Fruit fly (Drosophila melanogaster) whole organism, prepupa: ENCODE results near the gene CG32161.

Experiments
- Blimp-1 ChIP-seq: fragments of 200-800 bp; sonication (Bioruptor generic); optimal IDR thresholded peaks from 3 replicates; lab custom pipeline; 2017; ENCODE audit warnings: missing biosample characterization, missing genetic modification characterization, mild to moderate bottlenecking, moderate library complexity, missing genetic modification reagents
- CG10631 ChIP-seq: fragments of 200-800 bp; sonication (Bioruptor generic); optimal IDR thresholded peaks from 2 replicates; lab custom pipeline; 2016; ENCODE audit warnings: missing biosample characterization, missing genetic modification characterization
- CG11294 ChIP-seq: fragments of 200-800 bp; sonication (Bioruptor generic); IDR thresholded peaks from 2 replicates; pipeline ENCODE4 v1.3.6; 2022; ENCODE audit warnings: missing biosample characterization, missing genetic modification characterization
- CG11762 ChIP-seq: fragments of 200-800 bp; sonication (Bioruptor generic); optimal IDR thresholded peaks from 3 replicates; lab custom pipeline; 2016; ENCODE audit warnings: missing biosample characterization, missing genetic modification characterization; ENCODE audit not compliant: insufficient read depth
- CG11902 ChIP-seq: fragments of 200-800 bp; sonication (Bioruptor generic); optimal IDR thresholded peaks from 3 replicates; lab custom pipeline; 2016; ENCODE audit warnings: missing biosample characterization, missing genetic modification characterization
- CG15336 ChIP-seq: fragments of 200-800 bp; sonication (Bioruptor generic); IDR thresholded peaks from 2 replicates; pipeline ENCODE4 v1.3.6; 2022; ENCODE audit warnings: missing biosample characterization, missing genetic modification characterization
- CG1621 ChIP-seq: fragments of 200-800 bp; sonication (Bioruptor generic); optimal IDR thresholded peaks from 3 replicates; lab custom pipeline; 2018; ENCODE audit warnings: missing biosample characterization, mild to moderate bottlenecking, missing genetic modification characterization
- CG16779 ChIP-seq: fragments of 200-800 bp; sonication (Bioruptor generic); optimal IDR thresholded peaks from 3 replicates; lab custom pipeline; 2017; ENCODE audit warnings: missing biosample characterization, mild to moderate bottlenecking, missing genetic modification characterization
- CG3032 ChIP-seq: fragments of 200-800 bp; optimal IDR thresholded peaks from 2 replicates; lab custom pipeline; 2019; ENCODE audit warnings: missing biosample characterization, mild to moderate bottlenecking, missing genetic modification characterization, moderate library complexity
- CG31627 ChIP-seq: fragments of 200-800 bp; sonication (Bioruptor generic); optimal IDR thresholded peaks from 3 replicates; lab custom pipeline; 2016; ENCODE audit warnings: missing biosample characterization, missing genetic modification characterization
- CG32006 ChIP-seq: fragments of 200-800 bp; sonication (Bioruptor generic); optimal IDR thresholded peaks from 3 replicates; lab custom pipeline; 2017; ENCODE audit warnings: missing biosample characterization, mild to moderate bottlenecking, missing genetic modification characterization
- CG34406 ChIP-seq: fragments of 200-800 bp; sonication (Bioruptor generic); optimal IDR thresholded peaks from 3 replicates; lab custom pipeline; 2016; ENCODE audit warnings: missing biosample characterization, missing genetic modification characterization
- CG3919 ChIP-seq: fragments of 200-800 bp; sonication (Bioruptor generic); optimal IDR thresholded peaks from 3 replicates; lab custom pipeline; 2016; ENCODE audit warnings: missing biosample characterization, missing genetic modification characterization
- CG6163 ChIP-seq: fragments of 200-800 bp; sonication (Bioruptor generic); IDR thresholded peaks from 3 replicates; pipeline ENCODE4 v1.3.6; 2022; ENCODE audit warnings: missing biosample characterization, missing genetic modification characterization
- CG6792 ChIP-seq: fragments of 200-800 bp; sonication (Bioruptor generic); optimal IDR thresholded peaks from 3 replicates; lab custom pipeline; 2016; ENCODE audit warnings: missing biosample characterization, missing genetic modification characterization
- CG6808 ChIP-seq: fragments of 200-800 bp; sonication (Bioruptor generic); optimal IDR thresholded peaks from 3 replicates; lab custom pipeline; 2017; ENCODE audit warnings: missing biosample characterization, missing genetic modification characterization, mild to moderate bottlenecking, moderate library complexity, missing genetic modification reagents
- CG6854 ChIP-seq: fragments of 200-800 bp; sonication (Bioruptor generic); optimal IDR thresholded peaks from 2 replicates; lab custom pipeline; 2017; ENCODE audit warnings: missing biosample characterization, mild to moderate bottlenecking, missing genetic modification characterization
- CG8319 ChIP-seq: fragments of 200-800 bp; sonication (Bioruptor generic); optimal IDR thresholded peaks from 3 replicates; lab custom pipeline; 2016; ENCODE audit warnings: missing biosample characterization, missing genetic modification characterization
- CG9139 ChIP-seq: fragments of 200-800 bp; sonication (Bioruptor generic); optimal IDR thresholded peaks from 3 replicates; lab custom pipeline; 2017; ENCODE audit warnings: missing biosample characterization, mild to moderate bottlenecking, missing genetic modification characterization
- Eip75B ChIP-seq: fragments of 200-800 bp; sonication (Bioruptor generic); optimal IDR thresholded peaks from 3 replicates; lab custom pipeline; 2016; ENCODE audit warnings: missing biosample characterization, missing genetic modification characterization
- Eip78C ChIP-seq: fragments of 200-800 bp; sonication (Bioruptor generic); peaks from one replicate; lab custom pipeline; 2016; ENCODE audit warnings: missing biosample characterization, missing genetic modification characterization
- Ets96B ChIP-seq: fragments of 200-800 bp; optimal IDR thresholded peaks from 2 replicates; lab custom pipeline; 2019; ENCODE audit warnings: missing biosample characterization, mild to moderate bottlenecking, missing genetic modification characterization, moderate library complexity
- Gug ChIP-seq: fragments of 200-800 bp; sonication (Bioruptor generic); IDR thresholded peaks from 2 replicates; pipeline ENCODE4 v1.3.6; 2022; ENCODE audit warnings: missing biosample characterization, missing genetic modification characterization
- Hr38 ChIP-seq: sonication (Bioruptor generic); optimal IDR thresholded peaks from 2 replicates; lab custom pipeline; 2016; ENCODE audit warnings: missing biosample characterization, missing genetic modification characterization
- Hr4 ChIP-seq: fragments of 200-800 bp; sonication (Bioruptor generic); optimal IDR thresholded peaks from 3 replicates; lab custom pipeline; 2016; ENCODE audit warnings: missing biosample characterization, missing genetic modification characterization
- Lpt ChIP-seq: fragments of 200-800 bp; sonication (Bioruptor generic); optimal IDR thresholded peaks from 3 replicates; lab custom pipeline; 2016; ENCODE audit warnings: missing biosample characterization, missing genetic modification characterization
- Met ChIP-seq: fragments of 200-800 bp; sonication (Bioruptor generic); optimal IDR thresholded peaks from 3 replicates; lab custom pipeline; 2016; ENCODE audit warnings: missing biosample characterization, missing genetic modification characterization
- Smox ChIP-seq: fragments of 200-800 bp; sonication (Bioruptor generic); optimal IDR thresholded peaks from 3 replicates; lab custom pipeline; 2016; ENCODE audit warnings: missing biosample characterization, missing genetic modification characterization
- Sox14 ChIP-seq: fragments of 200-800 bp; sonication (Bioruptor generic); optimal IDR thresholded peaks from 3 replicates; lab custom pipeline; 2016; ENCODE audit warnings: missing biosample characterization, missing genetic modification characterization
- Sox15 ChIP-seq: fragments of 200-800 bp; sonication (Bioruptor generic); optimal IDR thresholded peaks from 3 replicates; lab custom pipeline; 2016; ENCODE audit warnings: missing biosample characterization, missing genetic modification characterization
- achi ChIP-seq: fragments of 200-800 bp; sonication (Bioruptor generic); optimal IDR thresholded peaks from 3 replicates; lab custom pipeline; 2016; ENCODE audit warnings: missing biosample characterization, missing genetic modification characterization
- acj6 ChIP-seq: fragments of 200-800 bp; sonication (Bioruptor generic); optimal IDR thresholded peaks from 3 replicates; lab custom pipeline; 2016; ENCODE audit warnings: missing biosample characterization, missing genetic modification characterization
- cyc ChIP-seq: fragments of 200-800 bp; sonication (Bioruptor generic); optimal IDR thresholded peaks from 3 replicates; lab custom pipeline; 2016; ENCODE audit warnings: missing biosample characterization, missing genetic modification characterization
- dac ChIP-seq: fragments of 200-800 bp; sonication (Bioruptor generic); optimal IDR thresholded peaks from 2 replicates; lab custom pipeline; 2017; ENCODE audit warnings: missing biosample characterization, mild to moderate bottlenecking, missing genetic modification characterization
- dsx ChIP-seq: fragments of 200-800 bp; optimal IDR thresholded peaks from 3 replicates; lab custom pipeline; 2019; ENCODE audit warnings: missing biosample characterization, mild to moderate bottlenecking, missing genetic modification characterization, moderate library complexity; ENCODE audit not compliant: poor library complexity, severe bottlenecking
- eg ChIP-seq: fragments of 200-800 bp; sonication (Bioruptor generic); IDR thresholded peaks from 3 replicates; pipeline ENCODE4 v1.3.6; 2022; ENCODE audit warnings: missing biosample characterization, missing genetic modification characterization
- fd59A ChIP-seq: fragments of 200-800 bp; sonication (Bioruptor generic); optimal IDR thresholded peaks from 2 replicates; lab custom pipeline; 2017; ENCODE audit warnings: missing biosample characterization, mild to moderate bottlenecking, missing genetic modification characterization, missing genetic modification reagents
- fd85E ChIP-seq: fragments of 200-800 bp; sonication (Bioruptor generic); optimal IDR thresholded peaks from 3 replicates; lab custom pipeline; 2016; ENCODE audit warnings: missing biosample characterization, missing genetic modification characterization
- fkh ChIP-seq: fragments of 200-800 bp; sonication (Bioruptor generic); optimal IDR thresholded peaks from 3 replicates; lab custom pipeline; 2017; ENCODE audit warnings: missing biosample characterization, mild to moderate bottlenecking, missing genetic modification characterization, moderate library complexity
- net ChIP-seq: fragments of 200-800 bp; sonication (Bioruptor generic); optimal IDR thresholded peaks from 3 replicates; lab custom pipeline; 2016; ENCODE audit warnings: missing biosample characterization, missing genetic modification characterization
- pdm3 ChIP-seq: fragments of 200-800 bp; sonication (Bioruptor generic); optimal IDR thresholded peaks from 3 replicates; lab custom pipeline; 2016; ENCODE audit warnings: missing biosample characterization, missing genetic modification characterization
- salr ChIP-seq, 2 experiments: fragments of 200-800 bp; sonication (Bioruptor generic); optimal IDR thresholded peaks; 3 replicates each; lab custom pipeline; 2016 to 2018; ENCODE audit warnings: missing biosample characterization in 2 of 2, missing genetic modification characterization in 2 of 2, mild to moderate bottlenecking in 1 of 2
- spab ChIP-seq: fragments of 200-800 bp; sonication (Bioruptor generic); optimal IDR thresholded peaks from 2 replicates; lab custom pipeline; 2017; ENCODE audit warnings: missing biosample characterization, mild to moderate bottlenecking, missing genetic modification characterization, missing genetic modification reagents
- topi ChIP-seq: fragments of 200-800 bp; sonication (Bioruptor generic); optimal IDR thresholded peaks from 3 replicates; lab custom pipeline; 2016; ENCODE audit warnings: missing biosample characterization, missing genetic modification characterization
- vri ChIP-seq: fragments of 200-800 bp; sonication (Bioruptor generic); optimal IDR thresholded peaks from 3 replicates; lab custom pipeline; 2016; ENCODE audit warnings: missing biosample characterization, mild to moderate bottlenecking, missing genetic modification characterization

The CG32161 gene

dm6 chr3L:16890650-16891336, 44.8 kb downstream of the CG32161 start (continued):
- TF ChIP-seq cyc (peak; percentile 84), CG15336 (peak; percentile 92), vri (GFP tag; lab: Kevin White, UChicago) (peak; percentile 95), CG34406 (peak; percentile 80), Gug (GFP tag; lab: Robert Waterston, UW) (peak; percentile 90), eg (GFP tag; lab: Robert Waterston, UW) (peak; percentile 94), pdm3 (peak; percentile 87), Blimp-1 (GFP tag; lab: Kevin White, UChicago) (peak; percentile 45), dsx (GFP tag; lab: Kevin White, UChicago) (peak; percentile 79), achi (GFP tag; lab: Kevin White, UChicago) (peak; percentile 85), acj6 (peak; percentile 88), CG32006 (GFP tag; lab: Kevin White, UChicago) (peak; percentile 92), spab (GFP tag; lab: Kevin White, UChicago) (peak; percentile 73), salr (GFP tag; optimal IDR thresholded peaks at IDR 0.05; lab: Kevin White, UChicago) (peak; percentile 68 to 86), dac (GFP tag; lab: Kevin White, UChicago) (peak; percentile 74), Eip78C (GFP tag; lab: Kevin White, UChicago) (peak; percentile 96), Lpt (GFP tag; lab: Kevin White, UChicago) (peak; percentile 82), Smox (peak; percentile 77), CG6854 (GFP tag; lab: Kevin White, UChicago) (peak; percentile 63), CG8319 (GFP tag; lab: Kevin White, UChicago) (peak; percentile 59), CG11902 (GFP tag; lab: Kevin White, UChicago) (peak; percentile 65), fd85E (no peak), CG31627 (GFP tag; lab: Kevin White, UChicago) (peak; percentile 87), CG1621 (peak; percentile 76), CG6792 (peak; percentile 89), CG11294 (GFP tag; lab: Robert Waterston, UW) (peak; percentile 67), topi (GFP tag; lab: Kevin White, UChicago) (peak; percentile 79)
- TF ChIP-seq, all 60 proteins: peak for 57

dm6 chr3L:16891914-16892313, 45.9 kb downstream of the CG32161 start:
- peak; percentile 26 for TF ChIP-seq fkh (GFP tag; lab: Kevin White, UChicago)
- TF ChIP-seq CG6163 (GFP tag; lab: Robert Waterston, UW) = no peak

- TF ChIP-seq Met (GFP tag; lab: Kevin White, UChicago) (no peak), topi (GFP tag; lab: Kevin White, UChicago) (no peak), net (peak; percentile 30), Ets96B (tag; lab: Kevin White, UChicago) (peak; percentile 4), fd59A (peak; percentile 31), eg (GFP tag; lab: Robert Waterston, UW) (peak; percentile 73), cyc (no peak), Hr38 (no peak), acj6 (peak; percentile 48), CG11762 (no peak), CG1621 (peak; percentile 6), fkh (GFP tag; lab: Kevin White, UChicago) (no peak), CG31627 (GFP tag; lab: Kevin White, UChicago) (no peak), CG3032 (tag; lab: Kevin White, UChicago) (peak; percentile 27), Blimp-1 (GFP tag; lab: Kevin White, UChicago) (no peak), CG6163 (GFP tag; lab: Robert Waterston, UW) (peak; percentile 55; the same call in 2 of the 3 replicates), CG9139 (GFP tag; lab: Kevin White, UChicago) (peak; percentile 14), Sox15 (GFP tag; lab: Kevin White, UChicago) (no peak), Sox14 (GFP tag; lab: Kevin White, UChicago) (peak; percentile 24), Eip78C (GFP tag; lab: Kevin White, UChicago) (peak; percentile 57), CG32006 (GFP tag; lab: Kevin White, UChicago) (peak; percentile 77), Hr4 (peak; percentile 77), CG10631 (peak; percentile 42), CG11294 (GFP tag; lab: Robert Waterston, UW) (peak; percentile 55), CG16779 (tag; lab: Kevin White, UChicago) (no peak), CG3919 (GFP tag; lab: Kevin White, UChicago) (peak; percentile 6), Gug (GFP tag; lab: Robert Waterston, UW) (peak; percentile 70), CG6792 (no peak), CG6808 (GFP tag; lab: Kevin White, UChicago) (no peak), dsx (GFP tag; lab: Kevin White, UChicago) (peak; percentile 6), Eip75B (no peak)
Observed at dm6 chr3L:16892728-16893271, 46.8 kb downstream of the CG32161 start.
